Worm (Caenorhabditis elegans): ENCODE measurements around the gene Y38F1A.7.

DNA sequence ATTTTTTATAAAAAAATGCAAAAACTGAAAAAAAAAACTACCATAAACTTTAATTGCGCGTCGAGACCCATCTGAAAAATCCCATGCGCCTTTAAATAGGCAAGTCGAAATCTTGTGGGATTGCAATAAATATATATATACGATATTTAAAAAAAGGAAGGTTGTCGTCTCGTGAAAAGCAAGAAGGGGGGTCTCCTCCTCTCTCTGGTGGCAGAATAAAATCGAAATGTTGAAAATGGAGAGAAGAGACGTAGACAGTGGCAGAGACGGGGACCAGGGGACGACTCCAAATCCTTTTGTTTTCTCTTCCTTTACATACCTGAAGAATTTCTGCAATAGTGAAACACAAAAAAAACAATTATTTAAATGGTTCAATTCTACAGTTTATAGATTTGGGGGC, 16.4 kb upstream of the Y38F1A.7 start, which contains the start of gene F18A11.5:
- no peak for TF ChIP-seq dao-5 (tag; optimal IDR thresholded peaks at IDR 0.05)
- no peak for TF ChIP-seq him-1 (tag; optimal IDR thresholded peaks at IDR 0.05)
- TF ChIP-seq W03F9.2 (tag; optimal IDR thresholded peaks at IDR 0.05) = no peak
